Worm (Caenorhabditis elegans) whole organism, young adult: ENCODE measurements around the gene ceeh-2.

ENCODE experiments used
- B0019.2 ChIP-seq: fragments of 200-800 bp; sonication (Bioruptor generic); conservative IDR thresholded peaks from 2 replicates; pipeline ENCODE4 v1.3.6; 2022; ENCODE audit warnings: missing genetic modification reagents, missing genetic modification characterization, missing compliant biosample characterization
- Y53G8AR.9 ChIP-seq: fragments of 200-800 bp; sonication (Bioruptor generic); conservative IDR thresholded peaks from 2 replicates; pipeline ENCODE4 v1.3.6; 2022; ENCODE audit warnings: missing genetic modification reagents, missing genetic modification characterization, missing compliant biosample characterization
- attf-3 ChIP-seq: fragments of 200-800 bp; sonication (Bioruptor generic); conservative IDR thresholded peaks from 2 replicates; pipeline ENCODE4 v1.3.6; 2022; ENCODE audit warnings: missing genetic modification reagents, missing genetic modification characterization, missing compliant biosample characterization
- attf-5 ChIP-seq: fragments of 200-800 bp; sonication (Bioruptor generic); optimal IDR thresholded peaks from 2 replicates; lab custom pipeline; 2018; ENCODE audit warnings: mild to moderate bottlenecking, missing genetic modification characterization, missing compliant biosample characterization
- madf-10 ChIP-seq: sonication (generic microtip); optimal IDR thresholded peaks from 2 replicates; lab custom pipeline; 2016; ENCODE audit warnings: mild to moderate bottlenecking, missing genetic modification characterization, missing compliant biosample characterization
- mes-4 ChIP-seq: sonication (generic microtip); optimal IDR thresholded peaks from 2 replicates; lab custom pipeline; 2016; ENCODE audit warnings: missing genotype, missing genetic modification characterization, missing compliant biosample characterization
- nfya-1 ChIP-seq: sonication (generic microtip); optimal IDR thresholded peaks from 2 replicates; lab custom pipeline; 2017; ENCODE audit warnings: antibody characterized with exemption, missing compliant biosample characterization, missing genetic modification characterization, borderline replicate concordance; ENCODE audit not compliant: insufficient read depth
- nhr-179 ChIP-seq: sonication (generic microtip); optimal IDR thresholded peaks from 2 replicates; lab custom pipeline; 2016; ENCODE audit warnings: mild to moderate bottlenecking, missing genetic modification characterization, missing compliant biosample characterization
- pha-4 ChIP-seq: fragments of 150-350 bp; sonication (generic microtip); optimal IDR thresholded peaks from 2 replicates; lab custom pipeline; 2014; ENCODE audit warnings: missing biosample characterization, missing genetic modification reagents, missing genetic modification characterization
- rec-8 ChIP-seq, 2 experiments: sonication (generic microtip); optimal IDR thresholded peaks; 2 replicates each; lab custom pipeline; 2016; ENCODE audit warnings: mild to moderate bottlenecking in 2 of 2, missing genetic modification characterization in 2 of 2, missing genetic modification reagents in 2 of 2, missing genotype in 2 of 2, missing biosample characterization in 1 of 2, missing compliant biosample characterization in 1 of 2, moderate library complexity in 1 of 2
- snpc-4 ChIP-seq, 5 experiments: fragments of 150-350 bp in 1 of 5; sonication (generic microtip) in 4 of 5; optimal IDR thresholded peaks; 2 replicates each; lab custom pipeline; 2014 to 2018; ENCODE audit warnings: missing genetic modification characterization in 5 of 5, missing biosample characterization in 3 of 5, antibody characterized with exemption in 2 of 5, mild to moderate bottlenecking in 2 of 5, missing compliant biosample characterization in 2 of 5, missing genotype in 2 of 5, moderate library complexity in 2 of 5, missing genetic modification reagents in 1 of 5

DNA sequence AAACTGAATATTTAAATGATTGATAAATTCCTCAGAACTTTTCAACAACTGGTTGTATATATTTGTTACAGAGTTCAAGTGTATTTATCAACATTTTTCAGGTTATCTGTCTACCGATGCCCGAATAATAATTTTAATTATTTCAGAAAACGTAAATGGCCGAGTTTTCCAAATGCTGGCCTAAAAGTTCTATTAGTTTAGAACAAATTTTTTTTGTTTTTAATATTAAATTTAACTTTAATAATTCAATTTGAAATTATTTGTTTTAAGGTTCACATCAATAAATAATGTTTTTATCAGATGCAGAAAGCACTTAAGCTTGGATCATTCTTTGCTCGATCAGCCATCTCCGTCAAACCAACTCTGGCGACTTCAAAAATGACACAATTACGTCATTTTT lies 43.3 kb downstream of the ceeh-2 start, which contains the start of gene trx-2:
- TF ChIP-seq attf-5 (GFP tag; lab: Kevin White, UChicago) (no peak), nfya-1 (tag; lab: Kevin White, UChicago) (no peak), B0019.2 (GFP tag; lab: Robert Waterston, UW) (no peak), mes-4 (tag; lab: Kevin White, UChicago) (no peak), madf-10 (tag; lab: Kevin White, UChicago) (no peak), attf-3 (no peak), nhr-179 (tag; lab: Kevin White, UChicago) (no peak), snpc-4 (GFP tag; optimal IDR thresholded peaks at IDR 0.05; lab: Kevin White, UChicago) (no peak), snpc-4 (tag; optimal IDR thresholded peaks at IDR 0.05; lab: Kevin White, UChicago) (no peak), pha-4 (tag; lab: Kevin White, UChicago) (no peak), Y53G8AR.9 (GFP tag; lab: Robert Waterston, UW) (no peak), rec-8 (tag; optimal IDR thresholded peaks at IDR 0.05; lab: Kevin White, UChicago) (no peak)
